Worm (Caenorhabditis elegans): ENCODE measurements around the gene ttyh-1.

- no peak for TF ChIP-seq lin-13 (GFP tag; optimal IDR thresholded peaks at IDR 0.05)
- TF ChIP-seq egl-13 (tag; optimal IDR thresholded peaks at IDR 0.05) = no peak
- no peak for TF ChIP-seq rnt-1 (tag; optimal IDR thresholded peaks at IDR 0.05)
Measured at ce11 chrX:11385916-11386315, 17.4 kb downstream of the ttyh-1 start.

All from whole organism, L1 larva.